Worm (Caenorhabditis elegans) whole organism, early embryonic: Measurements from ENCODE around the gene C50D2.6.

Source experiments
- F13C5.2 ChIP-seq: sonication (generic microtip); optimal IDR thresholded peaks from 2 replicates; lab custom pipeline; 2017; ENCODE audit warnings: mild to moderate bottlenecking, missing genetic modification characterization, inconsistent platforms, missing compliant biosample characterization
- ama-1 ChIP-seq: fragments of 150-350 bp; optimal IDR thresholded peaks from 2 replicates; lab custom pipeline; 2014
- ceh-13 ChIP-seq: fragments of 200-800 bp; sonication (Bioruptor generic); optimal IDR thresholded peaks from 2 replicates; lab custom pipeline; 2018; ENCODE audit warnings: mild to moderate bottlenecking, missing genetic modification characterization, missing compliant biosample characterization
- ets-7 ChIP-seq: sonication (generic microtip); optimal IDR thresholded peaks from 2 replicates; lab custom pipeline; 2016; ENCODE audit warnings: missing genotype, missing genetic modification characterization, missing compliant biosample characterization
- flt-1 ChIP-seq: fragments of 200-800 bp; sonication (Bioruptor generic); IDR thresholded peaks from 2 replicates; pipeline ENCODE4 v1.3.6; 2022; ENCODE audit warnings: missing genetic modification characterization, missing compliant biosample characterization
- hmbx-1 ChIP-seq: sonication (generic microtip); optimal IDR thresholded peaks from 2 replicates; lab custom pipeline; 2016; ENCODE audit warnings: mild to moderate bottlenecking, missing genetic modification characterization, missing compliant biosample characterization
- hmg-4 ChIP-seq: fragments of 200-800 bp; sonication (Bioruptor generic); optimal IDR thresholded peaks from 2 replicates; lab custom pipeline; 2018; ENCODE audit warnings: mild to moderate bottlenecking, missing genetic modification characterization, missing compliant biosample characterization
- pes-1 ChIP-seq: fragments of 200-800 bp; sonication (Bioruptor generic); IDR thresholded peaks from 2 replicates; pipeline ENCODE4 v1.3.6; 2022; ENCODE audit warnings: missing genetic modification reagents, missing genetic modification characterization, missing compliant biosample characterization
- scrt-1 ChIP-seq: fragments of 200-800 bp; sonication (Bioruptor generic); IDR thresholded peaks from 2 replicates; pipeline ENCODE4 v1.3.6; 2022; ENCODE audit warnings: missing genetic modification characterization, missing compliant biosample characterization
- sea-1 ChIP-seq: fragments of 200-800 bp; sonication (Bioruptor generic); conservative IDR thresholded peaks from 2 replicates; pipeline ENCODE4 v1.3.6; 2022; ENCODE audit warnings: missing genetic modification characterization, missing compliant biosample characterization
- tbx-11 ChIP-seq: fragments of 200-800 bp; sonication (Bioruptor generic); IDR thresholded peaks from 2 replicates; pipeline ENCODE4 v1.3.6; 2022; ENCODE audit warnings: missing genetic modification characterization, missing compliant biosample characterization

DNA sequence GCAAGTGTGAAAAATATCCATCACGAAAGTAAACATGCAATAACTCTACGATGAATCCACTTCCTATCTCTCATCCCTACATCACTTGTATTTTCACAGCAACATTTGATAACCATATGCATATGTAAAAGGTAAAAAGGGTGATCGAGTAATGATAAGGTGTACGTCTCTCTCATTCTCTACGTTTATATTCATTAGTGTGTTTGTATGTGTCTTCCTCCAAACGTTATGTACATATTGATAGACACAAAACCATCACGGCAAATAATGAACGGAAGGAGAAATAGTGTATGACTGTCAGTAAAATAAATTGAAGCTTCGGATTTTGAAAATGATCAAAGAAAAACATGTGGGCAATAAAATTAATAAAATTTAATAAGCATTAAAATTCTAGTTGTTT, 38.3 kb downstream of the C50D2.6 start:
- TF ChIP-seq sea-1 (no peak), hmbx-1 (tag; lab: Kevin White, UChicago) (no peak), ceh-13 (no peak), ama-1 (lab: Kevin White, UChicago) (no peak), tbx-11 (GFP tag; lab: Robert Waterston, UW) (no peak), scrt-1 (GFP tag; lab: Robert Waterston, UW) (no peak), pes-1 (GFP tag; lab: Robert Waterston, UW) (no peak), hmg-4 (no peak), ets-7 (tag; lab: Kevin White, UChicago) (no peak), flt-1 (GFP tag; lab: Robert Waterston, UW) (no peak), F13C5.2 (tag; lab: Kevin White, UChicago) (no peak)
